Worm (Caenorhabditis elegans): ENCODE measurements around the gene bath-13.

- no peak for TF ChIP-seq tra-4 (tag; optimal IDR thresholded peaks at IDR 0.05)
- no peak for TF ChIP-seq ets-7 (tag; optimal IDR thresholded peaks at IDR 0.05)
- TF ChIP-seq scrt-1 (GFP tag; IDR thresholded peaks at IDR 0.05), result no peak
- no peak for TF ChIP-seq ama-1 (optimal IDR thresholded peaks at IDR 0.05)
- no peak for TF ChIP-seq flt-1 (GFP tag; IDR thresholded peaks at IDR 0.05)
- no peak for TF ChIP-seq B0310.2 (tag; optimal IDR thresholded peaks at IDR 0.05)
- TF ChIP-seq tbx-37 (GFP tag; conservative IDR thresholded peaks at IDR 0.05), result no peak
- no peak for TF ChIP-seq F13C5.2 (tag; optimal IDR thresholded peaks at IDR 0.05)
- TF ChIP-seq hmg-4 (GFP tag; optimal IDR thresholded peaks at IDR 0.05), result no peak
- no peak for TF ChIP-seq hmbx-1 (tag; optimal IDR thresholded peaks at IDR 0.05)
- no peak for TF ChIP-seq pes-1 (GFP tag; IDR thresholded peaks at IDR 0.05)
- TF ChIP-seq aly-1 (tag; optimal IDR thresholded peaks at IDR 0.05), result no peak
- TF ChIP-seq hnd-1 (tag; optimal IDR thresholded peaks at IDR 0.05), result no peak
Observed at ce11 chrII:2537754-2538153, 15.9 kb upstream of the bath-13 start, which contains the start of gene K02F6.7.

Data from whole organism, early embryonic.